Worm (Caenorhabditis elegans) whole organism, L4 larva: ENCODE measurements around the gene B0252.11.

Experiments
- D1046.2 ChIP-seq: fragments of 200-800 bp; sonication (Bioruptor generic); IDR thresholded peaks from 2 replicates; pipeline ENCODE4 v1.3.6; 2022; ENCODE audit warnings: missing genetic modification characterization, missing compliant biosample characterization
- T20F7.1 ChIP-seq: fragments of 200-800 bp; sonication (Bioruptor generic); optimal IDR thresholded peaks from 2 replicates; lab custom pipeline; 2018; ENCODE audit warnings: mild to moderate bottlenecking, missing genetic modification characterization, missing compliant biosample characterization
- Y105C5A.15 ChIP-seq: fragments of 200-800 bp; sonication (Bioruptor generic); IDR thresholded peaks from 2 replicates; pipeline ENCODE4 v1.3.6; 2022; ENCODE audit warnings: missing genetic modification characterization, missing compliant biosample characterization
- ZK337.2 ChIP-seq: fragments of 200-800 bp; sonication (Bioruptor generic); IDR thresholded peaks from 2 replicates; pipeline ENCODE4 v1.3.6; 2022; ENCODE audit warnings: missing genetic modification reagents, missing genetic modification characterization, missing compliant biosample characterization
- ZK546.5 ChIP-seq, 2 experiments: sonication (generic microtip); optimal IDR thresholded peaks; 2 replicates each; lab custom pipeline; 2017; ENCODE audit warnings: missing biosample characterization in 2 of 2, missing genetic modification characterization in 2 of 2
- aly-2 ChIP-seq: sonication (generic microtip); optimal IDR thresholded peaks from 2 replicates; lab custom pipeline; 2018; ENCODE audit warnings: missing biosample characterization, missing genetic modification characterization
- attf-4 ChIP-seq: sonication (generic microtip); optimal IDR thresholded peaks from 3 replicates; lab custom pipeline; 2017; ENCODE audit warnings: missing biosample characterization, missing genetic modification characterization
- ceh-44 ChIP-seq: fragments of 200-800 bp; sonication (Bioruptor generic); IDR thresholded peaks from 2 replicates; pipeline ENCODE4 v1.3.6; 2022; ENCODE audit warnings: missing genetic modification reagents, missing genetic modification characterization, missing compliant biosample characterization
- ceh-62 ChIP-seq: sonication (generic microtip); optimal IDR thresholded peaks from 2 replicates; lab custom pipeline; 2017; ENCODE audit warnings: missing biosample characterization, missing genetic modification characterization
- ces-1 ChIP-seq: fragments of 150-350 bp; sonication (generic microtip); optimal IDR thresholded peaks from 4 replicates; lab custom pipeline; 2014; ENCODE audit warnings: missing biosample characterization, missing genetic modification reagents, missing genetic modification characterization
- cey-2 ChIP-seq: sonication (generic microtip); optimal IDR thresholded peaks from 3 replicates; lab custom pipeline; 2017; ENCODE audit warnings: missing genetic modification characterization, mild to moderate bottlenecking, missing compliant biosample characterization, antibody characterized with exemption, borderline replicate concordance; ENCODE audit not compliant: insufficient read depth
- ctbp-1 ChIP-seq: fragments of 200-800 bp; sonication (Bioruptor generic); IDR thresholded peaks from 2 replicates; pipeline ENCODE4 v1.3.6; 2022; ENCODE audit warnings: missing genetic modification reagents, missing genetic modification characterization, missing compliant biosample characterization
- daf-12 ChIP-seq: fragments of 150-350 bp; optimal IDR thresholded peaks from 2 replicates; lab custom pipeline; 2014; ENCODE audit warnings: missing biosample characterization, missing genetic modification reagents, missing genetic modification characterization
- daf-16 ChIP-seq, 3 experiments: sonication (generic microtip); optimal IDR thresholded peaks; 2 replicates each; lab custom pipeline; 2016 to 2017; ENCODE audit warnings: missing genetic modification characterization in 3 of 3, missing genetic modification reagents in 3 of 3, mild to moderate bottlenecking in 2 of 3, missing compliant biosample characterization in 2 of 3, missing biosample characterization in 1 of 3, moderate library complexity in 1 of 3
- dmd-9 ChIP-seq: fragments of 200-800 bp; sonication (Bioruptor generic); IDR thresholded peaks from 2 replicates; pipeline ENCODE4 v1.3.6; 2022; ENCODE audit warnings: missing genetic modification reagents, missing genetic modification characterization, missing compliant biosample characterization
- duxl-1 ChIP-seq: sonication (generic microtip); optimal IDR thresholded peaks from 2 replicates; lab custom pipeline; 2016; ENCODE audit warnings: mild to moderate bottlenecking, missing genetic modification characterization, moderate library complexity, missing compliant biosample characterization; ENCODE audit not compliant: poor library complexity
- dve-1 ChIP-seq: sonication (generic microtip); optimal IDR thresholded peaks from 2 replicates; lab custom pipeline; 2017; ENCODE audit warnings: antibody characterized with exemption, mild to moderate bottlenecking, missing genetic modification characterization, missing compliant biosample characterization; ENCODE audit not compliant: insufficient read depth
- egl-43 ChIP-seq: fragments of 200-800 bp; sonication (Bioruptor generic); IDR thresholded peaks from 2 replicates; pipeline ENCODE4 v1.3.6; 2022; ENCODE audit warnings: missing genetic modification reagents, missing genetic modification characterization, missing compliant biosample characterization
- fos-1 ChIP-seq: fragments of 150-350 bp; optimal IDR thresholded peaks from 2 replicates; lab custom pipeline; 2014; ENCODE audit warnings: missing biosample characterization, missing genetic modification characterization
- gei-8 ChIP-seq: fragments of 200-800 bp; sonication (Bioruptor generic); optimal IDR thresholded peaks from 2 replicates; lab custom pipeline; 2018; ENCODE audit warnings: mild to moderate bottlenecking, missing genetic modification characterization, missing compliant biosample characterization
- hif-1 ChIP-seq, 2 experiments: sonication (generic microtip); optimal IDR thresholded peaks; 2 replicates each; lab custom pipeline; 2016 to 2017; ENCODE audit warnings: missing compliant biosample characterization in 2 of 2, missing genetic modification characterization in 2 of 2, missing genetic modification reagents in 2 of 2, missing genotype in 2 of 2, mild to moderate bottlenecking in 1 of 2
- hlh-11 ChIP-seq: fragments of 200-800 bp; sonication (Bioruptor generic); optimal IDR thresholded peaks from 2 replicates; lab custom pipeline; 2018; ENCODE audit warnings: mild to moderate bottlenecking, missing genetic modification characterization, missing compliant biosample characterization
- hmg-1.1 ChIP-seq: fragments of 200-800 bp; sonication (Bioruptor generic); IDR thresholded peaks from 2 replicates; pipeline ENCODE4 v1.3.6; 2022; ENCODE audit warnings: missing genetic modification reagents, missing genetic modification characterization, missing compliant biosample characterization
- lin-15B ChIP-seq: fragments of 150-350 bp; sonication (generic microtip); optimal IDR thresholded peaks from 3 replicates; lab custom pipeline; 2014; ENCODE audit warnings: missing biosample characterization, missing genetic modification characterization
- lin-29 ChIP-seq: fragments of 200-800 bp; sonication (Bioruptor generic); IDR thresholded peaks from 2 replicates; pipeline ENCODE4 v1.3.6; 2022; ENCODE audit warnings: missing genetic modification reagents, missing genetic modification characterization, missing compliant biosample characterization
- lin-38 ChIP-seq: fragments of 200-800 bp; sonication (Bioruptor generic); IDR thresholded peaks from 2 replicates; pipeline ENCODE4 v1.3.6; 2022; ENCODE audit warnings: missing genetic modification reagents, missing genetic modification characterization, missing compliant biosample characterization
- lin-39 ChIP-seq: fragments of 150-350 bp; optimal IDR thresholded peaks from 2 replicates; lab custom pipeline; 2014; ENCODE audit warnings: missing biosample characterization, missing genetic modification reagents, missing genetic modification characterization
- lir-3 ChIP-seq: sonication (generic microtip); optimal IDR thresholded peaks from 2 replicates; lab custom pipeline; 2016; ENCODE audit warnings: mild to moderate bottlenecking, missing genetic modification characterization, missing compliant biosample characterization
- mdl-1 ChIP-seq, 2 experiments: fragments of 150-350 bp in 1 of 2; sonication (generic microtip) in 1 of 2; optimal IDR thresholded peaks; 2 replicates each; lab custom pipeline; 2014 to 2017; ENCODE audit warnings: missing biosample characterization in 2 of 2, missing genetic modification characterization in 2 of 2
- mdt-29 ChIP-seq: fragments of 200-800 bp; sonication (Bioruptor generic); IDR thresholded peaks from 2 replicates; pipeline ENCODE4 v1.3.6; 2022; ENCODE audit warnings: missing genetic modification reagents, missing genetic modification characterization, missing compliant biosample characterization
- mes-2 ChIP-seq: sonication (generic microtip); optimal IDR thresholded peaks from 2 replicates; lab custom pipeline; 2016; ENCODE audit warnings: missing genotype, mild to moderate bottlenecking, missing genetic modification characterization, missing compliant biosample characterization; ENCODE audit not compliant: poor library complexity, severe bottlenecking
- mxl-3 ChIP-seq: fragments of 200-800 bp; sonication (Bioruptor generic); optimal IDR thresholded peaks from 2 replicates; lab custom pipeline; 2018; ENCODE audit warnings: mild to moderate bottlenecking, missing genetic modification characterization, missing compliant biosample characterization
- nhr-28 ChIP-seq: fragments of 150-350 bp; optimal IDR thresholded peaks from 2 replicates; lab custom pipeline; 2014; ENCODE audit warnings: missing biosample characterization, missing genetic modification characterization
- nhr-41 ChIP-seq: fragments of 200-800 bp; sonication (Bioruptor generic); IDR thresholded peaks from 2 replicates; pipeline ENCODE4 v1.3.6; 2022; ENCODE audit warnings: missing genetic modification reagents, missing genetic modification characterization, missing compliant biosample characterization
- nhr-42 ChIP-seq: fragments of 200-800 bp; sonication (Bioruptor generic); IDR thresholded peaks from 2 replicates; pipeline ENCODE4 v1.3.6; 2022; ENCODE audit warnings: missing genetic modification characterization, missing compliant biosample characterization
- nhr-48 ChIP-seq: sonication (generic microtip); optimal IDR thresholded peaks from 2 replicates; lab custom pipeline; 2016; ENCODE audit warnings: mild to moderate bottlenecking, missing genetic modification characterization, missing compliant biosample characterization
- nhr-6 ChIP-seq: fragments of 150-350 bp; optimal IDR thresholded peaks from 2 replicates; lab custom pipeline; 2014; ENCODE audit warnings: missing biosample characterization, missing genetic modification characterization
- nhr-76 ChIP-seq: fragments of 150-350 bp; optimal IDR thresholded peaks from 2 replicates; lab custom pipeline; 2014; ENCODE audit warnings: missing biosample characterization, missing genetic modification characterization
- pqm-1 ChIP-seq: sonication (generic microtip); optimal IDR thresholded peaks from 2 replicates; lab custom pipeline; 2017; ENCODE audit warnings: missing biosample characterization, missing genetic modification characterization
- snpc-1.2 ChIP-seq: fragments of 200-800 bp; sonication (Bioruptor generic); IDR thresholded peaks from 2 replicates; pipeline ENCODE4 v1.3.6; 2022; ENCODE audit warnings: missing genetic modification reagents, missing genetic modification characterization, missing compliant biosample characterization
- unc-62 ChIP-seq, 3 experiments: fragments of 150-350 bp in 1 of 3; sonication (generic microtip); optimal IDR thresholded peaks in 2 of 3; peaks in 1 of 3; 1 replicate in 1 of 3; 2 replicates in 2 of 3; lab custom pipeline; 2014 to 2017; ENCODE audit warnings: missing biosample characterization in 3 of 3, missing genetic modification characterization in 3 of 3, missing genetic modification reagents in 3 of 3, missing genotype in 1 of 3
- vab-7 ChIP-seq: fragments of 200-800 bp; sonication (Bioruptor generic); IDR thresholded peaks from 2 replicates; pipeline ENCODE4 v1.3.6; 2022; ENCODE audit warnings: missing genetic modification reagents, missing genetic modification characterization, missing compliant biosample characterization
- zfp-3 ChIP-seq: fragments of 200-800 bp; sonication (Bioruptor generic); conservative IDR thresholded peaks from 2 replicates; pipeline ENCODE4 v1.3.6; 2022; ENCODE audit warnings: missing genetic modification reagents, missing genetic modification characterization, missing compliant biosample characterization
- ztf-7 ChIP-seq: fragments of 150-350 bp; optimal IDR thresholded peaks from 2 replicates; lab custom pipeline; 2014; ENCODE audit warnings: missing biosample characterization, missing genetic modification characterization

B0252.11 gene

DNA sequence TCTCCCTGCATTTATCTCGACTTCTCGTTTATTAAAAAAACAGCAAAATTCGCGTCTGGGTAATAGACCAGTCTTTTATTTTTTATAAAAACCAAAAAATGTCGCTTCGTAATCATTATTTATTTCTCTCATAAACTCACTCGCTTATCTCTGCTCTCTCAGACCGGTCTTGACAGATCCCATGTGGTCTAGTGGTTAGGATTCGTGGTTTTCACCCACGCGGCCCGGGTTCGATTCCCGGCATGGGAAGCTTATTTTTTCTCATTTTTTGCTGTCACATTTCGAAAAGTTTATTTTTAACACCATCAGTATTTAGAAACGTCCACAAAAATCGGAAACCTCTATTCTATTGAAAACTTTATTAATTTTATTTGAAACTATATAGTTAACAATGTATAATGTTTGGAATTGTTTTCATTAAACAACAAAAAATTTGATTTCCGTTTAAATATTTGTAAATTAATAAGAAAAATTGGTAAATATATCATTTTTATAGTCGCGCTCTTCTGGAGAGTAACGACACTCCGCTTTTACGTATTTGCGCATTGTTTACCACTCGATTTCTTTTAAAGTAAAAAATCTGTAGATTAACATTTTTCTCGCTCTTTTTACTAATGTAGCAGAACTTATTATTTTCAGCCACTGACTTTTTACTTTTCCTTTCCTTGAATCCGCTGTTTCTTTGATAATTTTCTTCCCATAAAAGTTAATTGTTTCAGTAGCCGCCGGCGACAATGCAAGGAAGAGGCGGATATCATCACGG, 19.4 kb downstream of the B0252.11 start, which contains the start of gene hrpl-1 (continued):
- TF ChIP-seq mdl-1 (tag; optimal IDR thresholded peaks at IDR 0.05; lab: Kevin White, UChicago): no peak
- no peak for TF ChIP-seq nhr-41 (GFP tag; lab: Robert Waterston, UW)
- peak; percentile 85 for TF ChIP-seq T20F7.1 (GFP tag; lab: Kevin White, UChicago)
- TF ChIP-seq unc-62 (GFP tag; optimal IDR thresholded peaks at IDR 0.05 in 1 of 2; lab: Kevin White, UChicago): peak in 1 of 2 experiments; percentile 28
- TF ChIP-seq unc-62 (tag; optimal IDR thresholded peaks at IDR 0.05; lab: Kevin White, UChicago): no peak
- TF ChIP-seq daf-12 (tag; lab: Kevin White, UChicago): no peak
- TF ChIP-seq ceh-62 (tag; lab: Kevin White, UChicago): no peak
- no peak for TF ChIP-seq nhr-48 (tag; lab: Kevin White, UChicago)
- no peak for TF ChIP-seq lin-29 (GFP tag; lab: Robert Waterston, UW)
- TF ChIP-seq zfp-3 (GFP tag; lab: Robert Waterston, UW): no peak
- TF ChIP-seq duxl-1 (tag; lab: Kevin White, UChicago): no peak
- no peak for TF ChIP-seq ces-1
- no peak for TF ChIP-seq cey-2 (tag; lab: Kevin White, UChicago)
- TF ChIP-seq ztf-7: no peak
- no peak for TF ChIP-seq attf-4 (tag; lab: Kevin White, UChicago)
- TF ChIP-seq nhr-6 (tag; lab: Kevin White, UChicago): no peak
- peak; percentile 61 for TF ChIP-seq mes-2 (tag; lab: Kevin White, UChicago)
- TF ChIP-seq lin-15B (tag; lab: Kevin White, UChicago): no peak
- TF ChIP-seq lin-38: peak; percentile 62
- peak; percentile 3 for TF ChIP-seq hlh-11 (tag; lab: Kevin White, UChicago)
- no peak for TF ChIP-seq nhr-42
- TF ChIP-seq hif-1 (tag; optimal IDR thresholded peaks at IDR 0.05; lab: Kevin White, UChicago): no peak
- TF ChIP-seq dmd-9 (GFP tag; lab: Robert Waterston, UW): no peak
- TF ChIP-seq ZK337.2 (GFP tag; lab: Robert Waterston, UW): no peak
- TF ChIP-seq ctbp-1 (GFP tag; lab: Robert Waterston, UW): peak; percentile 61
- no peak for TF ChIP-seq ZK546.5 (tag; optimal IDR thresholded peaks at IDR 0.05; lab: Kevin White, UChicago)
- TF ChIP-seq lin-39: no peak
- TF ChIP-seq ceh-44: no peak
- no peak for TF ChIP-seq lir-3
- no peak for TF ChIP-seq fos-1 (tag; lab: Kevin White, UChicago)
- peak; percentile 71 for TF ChIP-seq egl-43 (GFP tag; lab: Robert Waterston, UW)
- no peak for TF ChIP-seq snpc-1.2 (GFP tag; lab: Robert Waterston, UW)
- no peak for TF ChIP-seq mdt-29
- TF ChIP-seq mxl-3 (GFP tag; lab: Kevin White, UChicago): no peak
- peak; percentile 33 for TF ChIP-seq dve-1 (tag; lab: Kevin White, UChicago)
- TF ChIP-seq, all 104 proteins: peak for 22

DNA sequence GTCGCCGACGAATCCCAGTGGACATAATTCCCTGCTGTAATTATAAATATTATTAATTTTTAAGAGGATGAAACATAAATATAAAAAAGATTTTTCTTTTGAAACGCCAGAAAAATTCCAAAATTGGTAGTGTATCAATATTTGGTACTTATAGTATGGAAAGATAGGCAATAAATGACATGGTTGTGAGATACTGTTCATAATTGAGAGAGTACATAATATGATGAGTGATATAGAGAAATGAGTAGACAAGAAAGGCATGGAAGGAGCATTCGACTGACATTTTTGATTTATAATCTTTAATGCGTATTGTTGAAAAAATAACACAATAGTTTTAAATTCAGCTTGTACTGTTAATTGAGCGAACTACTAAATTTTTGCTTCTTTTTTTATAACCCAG, 20.1 kb downstream of the B0252.11 start, which contains the start of gene C44B7.11:
Gene C44B7.11 (minus strand): TSS at position 34 of the 400 bp plus-strand sequence.
- TF ChIP-seq gei-8 (GFP tag; lab: Kevin White, UChicago): no peak
- TF ChIP-seq hmg-1.1 (GFP tag; lab: Robert Waterston, UW): no peak
- no peak for TF ChIP-seq lin-15B (tag; lab: Kevin White, UChicago)
- no peak for TF ChIP-seq cey-2 (tag; lab: Kevin White, UChicago)
- no peak for TF ChIP-seq aly-2 (tag; lab: Kevin White, UChicago)
- TF ChIP-seq pqm-1 (tag; lab: Kevin White, UChicago): peak; percentile 64
- TF ChIP-seq nhr-42: no peak
- no peak for TF ChIP-seq snpc-1.2 (GFP tag; lab: Robert Waterston, UW)
- no peak for TF ChIP-seq D1046.2 (GFP tag; lab: Robert Waterston, UW)
- no peak for TF ChIP-seq vab-7 (GFP tag; lab: Robert Waterston, UW)
- peak; percentile 10 for TF ChIP-seq dve-1 (tag; lab: Kevin White, UChicago)
- no peak for TF ChIP-seq Y105C5A.15
- TF ChIP-seq daf-16 (GFP tag; optimal IDR thresholded peaks at IDR 0.05; lab: Kevin White, UChicago): no peak
- TF ChIP-seq daf-16 (tag; optimal IDR thresholded peaks at IDR 0.05; lab: Kevin White, UChicago): peak; percentile 32
- no peak for TF ChIP-seq nhr-76 (tag; lab: Kevin White, UChicago)
- peak; percentile 19 for TF ChIP-seq ztf-7
- TF ChIP-seq nhr-28: peak; percentile 46
- no peak for TF ChIP-seq ceh-62 (tag; lab: Kevin White, UChicago)
- no peak for TF ChIP-seq lin-29 (GFP tag; lab: Robert Waterston, UW)
